Worm (Caenorhabditis elegans) whole organism, late embryonic: ENCODE measurements around the gene ttr-35.

Experiments used
- pag-3 ChIP-seq: sonication (generic microtip); optimal IDR thresholded peaks from 2 replicates; lab custom pipeline; 2016; ENCODE audit warnings: missing compliant biosample characterization, missing genetic modification characterization, borderline replicate concordance
- pha-2 ChIP-seq: sonication (generic microtip); optimal IDR thresholded peaks from 2 replicates; lab custom pipeline; 2017; ENCODE audit warnings: mild to moderate bottlenecking, missing genetic modification characterization, missing compliant biosample characterization

DNA sequence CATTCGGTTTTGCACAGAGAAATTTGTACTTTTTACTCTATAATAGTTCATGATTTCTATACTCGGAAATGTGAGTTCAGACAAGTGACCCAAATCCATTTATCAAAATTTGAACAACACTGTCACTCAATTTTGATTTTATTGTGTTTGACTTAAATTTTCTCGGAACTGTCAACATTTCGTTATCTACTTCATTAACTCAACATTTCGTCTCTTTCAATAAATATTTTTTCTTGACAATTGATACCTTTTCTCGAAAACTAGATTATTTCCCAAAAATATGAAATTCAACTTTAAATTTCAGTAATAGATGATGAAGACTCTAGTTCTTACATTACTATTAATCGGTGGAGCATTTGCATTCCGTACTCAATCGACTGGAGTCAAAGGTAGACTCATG lies 1.5 kb upstream of the ttr-35 start, which contains the start of gene ttr-36:
- TF ChIP-seq pag-3 (tag; lab: Kevin White, UChicago) (no peak), pha-2 (tag; lab: Kevin White, UChicago) (no peak)
